Worm (Caenorhabditis elegans) whole organism, L1 larva: Measurements from ENCODE around the gene ZC262.13.

Experiments used
- C16A3.4 ChIP-seq: fragments of 150-350 bp; optimal IDR thresholded peaks from 2 replicates; lab custom pipeline; 2014; ENCODE audit warnings: missing biosample characterization, missing genetic modification characterization
- C34B4.2 ChIP-seq: sonication (generic microtip); optimal IDR thresholded peaks from 2 replicates; lab custom pipeline; 2017; ENCODE audit warnings: mild to moderate bottlenecking, missing genetic modification characterization, missing compliant biosample characterization
- F16B12.6 ChIP-seq: fragments of 150-350 bp; optimal IDR thresholded peaks from 2 replicates; lab custom pipeline; 2014; ENCODE audit warnings: missing biosample characterization, missing genetic modification characterization
- aha-1 ChIP-seq: fragments of 150-350 bp; optimal IDR thresholded peaks from 2 replicates; lab custom pipeline; 2014; ENCODE audit warnings: missing biosample characterization, missing genetic modification characterization
- alr-1 ChIP-seq: fragments of 200-800 bp; sonication (Bioruptor generic); optimal IDR thresholded peaks from 2 replicates; lab custom pipeline; 2018; ENCODE audit warnings: borderline replicate concordance, mild to moderate bottlenecking, missing genetic modification characterization, missing compliant biosample characterization
- aly-2 ChIP-seq: fragments of 150-350 bp; optimal IDR thresholded peaks from 2 replicates; lab custom pipeline; 2014; ENCODE audit warnings: missing biosample characterization, missing genetic modification characterization
- ceh-8 ChIP-seq: fragments of 200-800 bp; sonication (Bioruptor generic); optimal IDR thresholded peaks from 2 replicates; lab custom pipeline; 2018; ENCODE audit warnings: mild to moderate bottlenecking, missing genetic modification characterization, moderate library complexity, missing compliant biosample characterization
- ceh-90 ChIP-seq: sonication (generic microtip); optimal IDR thresholded peaks from 2 replicates; lab custom pipeline; 2016; ENCODE audit warnings: missing genetic modification characterization, missing compliant biosample characterization
- ces-1 ChIP-seq: fragments of 150-350 bp; optimal IDR thresholded peaks from 2 replicates; lab custom pipeline; 2014; ENCODE audit warnings: missing biosample characterization, missing genetic modification reagents, missing genetic modification characterization
- dsc-1 ChIP-seq: sonication (generic microtip); optimal IDR thresholded peaks from 2 replicates; lab custom pipeline; 2016; ENCODE audit warnings: mild to moderate bottlenecking, missing genetic modification characterization, missing compliant biosample characterization
- efl-1 ChIP-seq, 4 experiments: fragments of 150-350 bp; optimal IDR thresholded peaks in 3 of 4; peaks in 1 of 4; 1 replicate in 1 of 4; 2 replicates in 3 of 4; lab custom pipeline; 2014; ENCODE audit warnings: missing biosample characterization in 2 of 4, missing genetic modification characterization in 2 of 4, missing genetic modification reagents in 2 of 4
- efl-3 ChIP-seq: fragments of 200-800 bp; sonication (Bioruptor generic); optimal IDR thresholded peaks from 2 replicates; lab custom pipeline; 2018; ENCODE audit warnings: mild to moderate bottlenecking, missing genetic modification characterization, missing compliant biosample characterization
- egl-13 ChIP-seq: sonication (generic microtip); optimal IDR thresholded peaks from 2 replicates; lab custom pipeline; 2016; ENCODE audit warnings: missing genotype, missing genetic modification reagents, missing genetic modification characterization, missing compliant biosample characterization
- ets-5 ChIP-seq: fragments of 200-800 bp; sonication (Bioruptor generic); IDR thresholded peaks from 2 replicates; pipeline ENCODE4 v1.3.6; 2022; ENCODE audit warnings: missing genetic modification characterization, missing compliant biosample characterization
- fkh-4 ChIP-seq: sonication (generic microtip); optimal IDR thresholded peaks from 2 replicates; lab custom pipeline; 2016; ENCODE audit warnings: missing compliant biosample characterization, missing genetic modification characterization, borderline replicate concordance
- fkh-8 ChIP-seq: sonication (generic microtip); optimal IDR thresholded peaks from 2 replicates; lab custom pipeline; 2016; ENCODE audit warnings: mild to moderate bottlenecking, missing genetic modification characterization, missing compliant biosample characterization
- grh-1 ChIP-seq: fragments of 200-800 bp; sonication (Bioruptor generic); IDR thresholded peaks from 2 replicates; pipeline ENCODE4 v1.3.6; 2022; ENCODE audit warnings: missing genetic modification reagents, missing genetic modification characterization, missing compliant biosample characterization
- hlh-17 ChIP-seq: fragments of 200-800 bp; sonication (Bioruptor generic); optimal IDR thresholded peaks from 2 replicates; lab custom pipeline; 2018; ENCODE audit warnings: missing genetic modification characterization, mild to moderate bottlenecking, missing compliant biosample characterization, moderate library complexity, borderline replicate concordance
- irx-1 ChIP-seq: sonication (generic microtip); optimal IDR thresholded peaks from 2 replicates; lab custom pipeline; 2016; ENCODE audit warnings: missing genetic modification characterization, missing compliant biosample characterization
- isw-1 ChIP-seq: fragments of 200-800 bp; sonication (Bioruptor generic); IDR thresholded peaks from 2 replicates; pipeline ENCODE4 v1.3.6; 2022; ENCODE audit warnings: missing genetic modification characterization, missing compliant biosample characterization
- lin-14 ChIP-seq: fragments of 200-800 bp; sonication (Bioruptor generic); optimal IDR thresholded peaks from 2 replicates; lab custom pipeline; 2018; ENCODE audit warnings: mild to moderate bottlenecking, missing genetic modification characterization, moderate library complexity, missing compliant biosample characterization
- lin-15B ChIP-seq: fragments of 150-350 bp; sonication (generic microtip); optimal IDR thresholded peaks from 3 replicates; lab custom pipeline; 2014; ENCODE audit warnings: missing biosample characterization, missing genetic modification characterization
- lin-35 ChIP-seq, 2 experiments: fragments of 150-350 bp; optimal IDR thresholded peaks; 2 replicates each; lab custom pipeline; 2014; ENCODE audit warnings: missing biosample characterization in 2 of 2, missing genetic modification characterization in 2 of 2, missing genetic modification reagents in 2 of 2
- lin-39 ChIP-seq: fragments of 150-350 bp; optimal IDR thresholded peaks from 2 replicates; lab custom pipeline; 2014; ENCODE audit warnings: missing biosample characterization, missing genetic modification reagents, missing genetic modification characterization
- lir-3 ChIP-seq: sonication (generic microtip); optimal IDR thresholded peaks from 2 replicates; lab custom pipeline; 2016; ENCODE audit warnings: mild to moderate bottlenecking, missing genetic modification characterization, moderate library complexity, missing compliant biosample characterization; ENCODE audit not compliant: poor library complexity
- lsy-2 ChIP-seq, 2 experiments: fragments of 150-350 bp; optimal IDR thresholded peaks; 2 replicates each; lab custom pipeline; 2014; ENCODE audit warnings: missing biosample characterization in 2 of 2, missing genetic modification characterization in 2 of 2
- mdl-1 ChIP-seq, 2 experiments: fragments of 150-350 bp; optimal IDR thresholded peaks; 2 replicates each; lab custom pipeline; 2014 to 2017; ENCODE audit warnings: missing biosample characterization in 2 of 2, missing genetic modification characterization in 2 of 2, inconsistent platforms in 1 of 2
- mep-1 ChIP-seq: fragments of 150-350 bp; optimal IDR thresholded peaks from 2 replicates; lab custom pipeline; 2014; ENCODE audit warnings: missing biosample characterization, missing genetic modification characterization
- nhr-11 ChIP-seq: fragments of 150-350 bp; optimal IDR thresholded peaks from 2 replicates; lab custom pipeline; 2014; ENCODE audit warnings: missing biosample characterization, missing genetic modification characterization
- nhr-237 ChIP-seq: fragments of 150-350 bp; optimal IDR thresholded peaks from 2 replicates; lab custom pipeline; 2014; ENCODE audit warnings: missing biosample characterization, missing genetic modification characterization
- nhr-47 ChIP-seq: sonication (generic microtip); optimal IDR thresholded peaks from 2 replicates; lab custom pipeline; 2016; ENCODE audit warnings: mild to moderate bottlenecking, missing genetic modification characterization, moderate library complexity, missing compliant biosample characterization
- nhr-76 ChIP-seq: sonication (generic microtip); optimal IDR thresholded peaks from 2 replicates; lab custom pipeline; 2017; ENCODE audit warnings: missing biosample characterization, missing genetic modification characterization
- nhr-84 ChIP-seq: sonication (generic microtip); optimal IDR thresholded peaks from 2 replicates; lab custom pipeline; 2017; ENCODE audit warnings: missing biosample characterization, missing genetic modification characterization
- nhr-85 ChIP-seq: sonication (generic microtip); peaks from one replicate; lab custom pipeline; 2016; ENCODE audit warnings: missing genetic modification characterization, inconsistent platforms, missing compliant biosample characterization
- pqm-1 ChIP-seq: sonication (generic microtip); optimal IDR thresholded peaks from 3 replicates; lab custom pipeline; 2017; ENCODE audit warnings: missing biosample characterization, missing genetic modification characterization
- skn-1 ChIP-seq: fragments of 150-350 bp; optimal IDR thresholded peaks from 2 replicates; lab custom pipeline; 2014; ENCODE audit warnings: missing biosample characterization, missing genetic modification characterization
- snpc-4 ChIP-seq: fragments of 150-350 bp; optimal IDR thresholded peaks from 2 replicates; lab custom pipeline; 2014; ENCODE audit warnings: missing biosample characterization, missing genetic modification characterization
- snu-23 ChIP-seq: sonication (generic microtip); optimal IDR thresholded peaks from 2 replicates; lab custom pipeline; 2016; ENCODE audit warnings: missing genetic modification characterization, missing compliant biosample characterization
- sox-4 ChIP-seq: sonication (generic microtip); optimal IDR thresholded peaks from 2 replicates; lab custom pipeline; 2016; ENCODE audit warnings: missing genetic modification characterization, missing compliant biosample characterization
- swsn-7 ChIP-seq: sonication (generic microtip); optimal IDR thresholded peaks from 2 replicates; lab custom pipeline; 2016; ENCODE audit warnings: missing genetic modification characterization, missing compliant biosample characterization
- tlp-1 ChIP-seq: fragments of 150-350 bp; optimal IDR thresholded peaks from 2 replicates; lab custom pipeline; 2014; ENCODE audit warnings: missing biosample characterization, missing genetic modification characterization
- unc-30 ChIP-seq: sonication (generic microtip); optimal IDR thresholded peaks from 2 replicates; lab custom pipeline; 2017; ENCODE audit warnings: missing biosample characterization, missing genetic modification characterization
- unc-86 ChIP-seq: sonication (generic microtip); optimal IDR thresholded peaks from 2 replicates; lab custom pipeline; 2016; ENCODE audit warnings: missing genetic modification characterization, missing compliant biosample characterization
- unc-98 ChIP-seq: fragments of 200-800 bp; sonication (Bioruptor generic); IDR thresholded peaks from 2 replicates; pipeline ENCODE4 v1.3.6; 2022; ENCODE audit warnings: missing genetic modification characterization, missing compliant biosample characterization
- zag-1 ChIP-seq: fragments of 150-350 bp; optimal IDR thresholded peaks from 2 replicates; lab custom pipeline; 2014; ENCODE audit warnings: missing biosample characterization, missing genetic modification characterization
- zip-4 ChIP-seq: fragments of 200-800 bp; sonication (Bioruptor generic); optimal IDR thresholded peaks from 2 replicates; lab custom pipeline; 2018; ENCODE audit warnings: mild to moderate bottlenecking, missing genetic modification characterization, moderate library complexity, missing compliant biosample characterization

Gene ZC262.13

ce11 chrIII:8287519-8287918 lies 38.5 kb upstream of the ZC262.13 start (continued):
- TF ChIP-seq aly-2, result no peak
- no peak for TF ChIP-seq zip-4 (GFP tag; lab: Kevin White, UChicago)
- TF ChIP-seq lin-35 (GFP tag; optimal IDR thresholded peaks at IDR 0.05; lab: Kevin White, UChicago), result no peak
- TF ChIP-seq irx-1 (tag; lab: Kevin White, UChicago), result no peak
- TF ChIP-seq C16A3.4 (tag; lab: Kevin White, UChicago), result no peak
- TF ChIP-seq fkh-8 (tag; lab: Kevin White, UChicago), result no peak
- peak; percentile 92 for TF ChIP-seq lin-14 (GFP tag; lab: Kevin White, UChicago)
- TF ChIP-seq aha-1, result no peak
- no peak for TF ChIP-seq nhr-237 (tag; lab: Kevin White, UChicago)
- TF ChIP-seq unc-86 (tag; lab: Kevin White, UChicago), result no peak
- TF ChIP-seq egl-13, result no peak
- TF ChIP-seq sox-4, result no peak
- peak; percentile 26 for TF ChIP-seq swsn-7 (tag; lab: Kevin White, UChicago)
- no peak for TF ChIP-seq lir-3 (tag; lab: Kevin White, UChicago)
- TF ChIP-seq grh-1, result no peak
- no peak for TF ChIP-seq lin-15B (tag; lab: Kevin White, UChicago)
- no peak for TF ChIP-seq nhr-76 (tag; lab: Kevin White, UChicago)
- no peak for TF ChIP-seq unc-30 (tag; lab: Kevin White, UChicago)
- no peak for TF ChIP-seq fkh-4 (tag; lab: Kevin White, UChicago)
- no peak for TF ChIP-seq efl-3 (GFP tag; lab: Kevin White, UChicago)
- TF ChIP-seq ceh-90 (tag; lab: Kevin White, UChicago), result no peak
- no peak for TF ChIP-seq nhr-47
- no peak for TF ChIP-seq mdl-1 (tag; optimal IDR thresholded peaks at IDR 0.05; lab: Kevin White, UChicago)
- no peak for TF ChIP-seq nhr-84
- no peak for TF ChIP-seq lin-39 (tag; lab: Kevin White, UChicago)
- no peak for TF ChIP-seq ceh-8 (GFP tag; lab: Kevin White, UChicago)
- no peak for TF ChIP-seq isw-1 (GFP tag; lab: Robert Waterston, UW)
- no peak for TF ChIP-seq ets-5 (GFP tag; lab: Robert Waterston, UW)
- TF ChIP-seq efl-1 (optimal IDR thresholded peaks at IDR 0.05; lab: Kevin White, UChicago), result peak in 1 of 2 experiments; percentile 5
- TF ChIP-seq efl-1 (GFP tag; optimal IDR thresholded peaks at IDR 0.05 in 1 of 2; lab: Kevin White, UChicago), result peak in 1 of 2 experiments; percentile 21
- no peak for TF ChIP-seq nhr-11 (tag; lab: Kevin White, UChicago)
- peak; percentile 55 for TF ChIP-seq dsc-1
- peak in 1 of 2 experiments; percentile 37 for TF ChIP-seq lsy-2 (tag; optimal IDR thresholded peaks at IDR 0.05; lab: Kevin White, UChicago)
- no peak for TF ChIP-seq skn-1 (tag; lab: Kevin White, UChicago)
- TF ChIP-seq pqm-1 (tag; lab: Kevin White, UChicago), result no peak
- peak; percentile 40 for TF ChIP-seq mep-1 (tag; lab: Kevin White, UChicago)
- TF ChIP-seq F16B12.6 (tag; lab: Kevin White, UChicago), result no peak
- TF ChIP-seq unc-98 (GFP tag; lab: Robert Waterston, UW), result no peak
- TF ChIP-seq snu-23 (GFP tag; lab: Kevin White, UChicago), result peak; percentile 29
- TF ChIP-seq zag-1 (tag; lab: Kevin White, UChicago), result no peak
- no peak for TF ChIP-seq nhr-85
- no peak for TF ChIP-seq alr-1
- TF ChIP-seq snpc-4, result no peak
- TF ChIP-seq hlh-17 (GFP tag; lab: Kevin White, UChicago), result no peak
- TF ChIP-seq tlp-1 (tag; lab: Kevin White, UChicago), result no peak
- no peak for TF ChIP-seq C34B4.2 (tag; lab: Kevin White, UChicago)
- no peak for TF ChIP-seq ces-1 (GFP tag; lab: Kevin White, UChicago)
